Fruit fly (Drosophila melanogaster): ENCODE data around the gene Ugt37A1.

The Ugt37A1 gene

DNA sequence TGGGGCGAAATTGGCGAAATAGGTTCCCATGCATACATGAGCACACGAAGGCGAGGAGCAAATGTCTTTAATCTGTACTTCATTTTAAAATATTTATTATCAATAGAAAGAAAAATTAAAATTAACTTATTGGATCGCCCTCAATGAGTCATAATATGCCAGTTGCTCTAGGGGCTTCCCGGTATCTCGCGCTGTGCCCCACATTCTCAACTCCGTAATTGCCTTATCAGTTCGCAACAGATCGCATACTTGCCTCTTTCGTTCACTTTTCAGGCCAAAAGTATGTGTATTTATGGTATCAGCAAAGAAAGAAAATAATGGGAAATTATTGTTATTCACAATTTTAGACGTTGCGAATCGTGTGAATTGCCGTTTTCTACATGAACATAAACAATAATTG lies 44.3 kb downstream of the Ugt37A1 start:
- no peak for TF ChIP-seq CG11762 (GFP tag; optimal IDR thresholded peaks at IDR 0.05; ENCODE audit: insufficient read depth)
- TF ChIP-seq svp (GFP tag) = peak; percentile 68
- TF ChIP-seq Lpt (GFP tag; optimal IDR thresholded peaks at IDR 0.05) = no peak
- TF ChIP-seq vri (GFP tag; optimal IDR thresholded peaks at IDR 0.05) = no peak
- no peak for TF ChIP-seq Hr4 (GFP tag; optimal IDR thresholded peaks at IDR 0.05)

DNA sequence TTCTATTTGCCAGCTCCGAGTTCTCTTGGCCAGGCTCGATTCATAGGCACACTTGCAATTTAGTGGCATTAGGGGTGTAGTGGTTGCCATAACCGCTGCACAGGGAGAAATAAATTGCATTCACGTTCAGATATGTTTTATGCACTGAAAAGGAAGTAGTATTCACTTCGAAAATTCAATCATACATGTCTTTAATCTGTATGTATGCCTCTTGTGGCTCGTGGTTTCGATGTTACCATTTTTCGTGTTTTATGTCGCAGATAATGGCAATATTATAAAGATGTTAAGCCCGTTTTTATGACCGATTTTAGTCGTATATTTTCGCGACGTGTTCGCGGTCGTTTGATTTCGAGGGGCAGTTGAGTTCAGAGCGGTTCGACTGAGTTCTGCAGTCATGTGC lies 45.3 kb downstream of the Ugt37A1 start:
- TF ChIP-seq CG6276 (GFP tag; optimal IDR thresholded peaks at IDR 0.05) = peak; percentile 49
- no peak for TF ChIP-seq Blimp-1 (GFP tag; optimal IDR thresholded peaks at IDR 0.05)
- TF ChIP-seq fd59A (GFP tag; optimal IDR thresholded peaks at IDR 0.05) = no peak
- no peak for TF ChIP-seq CG11762 (GFP tag; optimal IDR thresholded peaks at IDR 0.05; ENCODE audit: insufficient read depth)
- no peak for TF ChIP-seq ss (GFP tag; optimal IDR thresholded peaks at IDR 0.05)
- TF ChIP-seq CG31627 (GFP tag; optimal IDR thresholded peaks at IDR 0.05) = no peak
- TF ChIP-seq CG3919 (GFP tag; optimal IDR thresholded peaks at IDR 0.05) = no peak
- TF ChIP-seq CG15336 (GFP tag; IDR thresholded peaks at IDR 0.05) = peak; percentile 59; the same call in 1 of the 2 replicates
- peak; percentile 46 for TF ChIP-seq achi (GFP tag; optimal IDR thresholded peaks at IDR 0.05)
- peak; percentile 66; the same call in 2 of the 3 replicates for TF ChIP-seq eg (GFP tag; IDR thresholded peaks at IDR 0.05)
- TF ChIP-seq CG32006 (GFP tag; optimal IDR thresholded peaks at IDR 0.05) = peak; percentile 67
- no peak for TF ChIP-seq Hr39 (GFP tag; optimal IDR thresholded peaks at IDR 0.05)
- peak; percentile 12 for TF ChIP-seq Lpt (GFP tag; optimal IDR thresholded peaks at IDR 0.05)
- no peak for TF ChIP-seq CG1621 (tag; optimal IDR thresholded peaks at IDR 0.05)
- no peak for TF ChIP-seq CG3032 (tag; optimal IDR thresholded peaks at IDR 0.05)
- no peak for TF ChIP-seq CG10669 (GFP tag; optimal IDR thresholded peaks at IDR 0.05)
- TF ChIP-seq Hr38 (GFP tag; optimal IDR thresholded peaks at IDR 0.05) = no peak
- peak; percentile 34 for TF ChIP-seq CG4318 (GFP tag; optimal IDR thresholded peaks at IDR 0.05)
- no peak for TF ChIP-seq CG16779 (tag; optimal IDR thresholded peaks at IDR 0.05)
- TF ChIP-seq Eip75B (GFP tag; optimal IDR thresholded peaks at IDR 0.05) = no peak
- peak; percentile 25 for TF ChIP-seq CG10631 (GFP tag; optimal IDR thresholded peaks at IDR 0.05)
- no peak for TF ChIP-seq esn (GFP tag; optimal IDR thresholded peaks at IDR 0.05)
- no peak for TF ChIP-seq CG6163 (GFP tag; IDR thresholded peaks at IDR 0.05)
- TF ChIP-seq Ets21C (GFP tag; optimal IDR thresholded peaks at IDR 0.05) = no peak
- no peak for TF ChIP-seq Met (GFP tag; optimal IDR thresholded peaks at IDR 0.05)
- TF ChIP-seq acj6 (GFP tag; optimal IDR thresholded peaks at IDR 0.05) = peak; percentile 5
- TF ChIP-seq CG8119 (GFP tag; IDR thresholded peaks at IDR 0.05) = peak; percentile 59
- peak; percentile 19 for TF ChIP-seq Sox14 (GFP tag; optimal IDR thresholded peaks at IDR 0.05)
- peak; percentile 52; the same call in 1 of the 2 replicates for TF ChIP-seq Gug (GFP tag; IDR thresholded peaks at IDR 0.05)
- TF ChIP-seq vri (GFP tag; optimal IDR thresholded peaks at IDR 0.05) = no peak

DNA sequence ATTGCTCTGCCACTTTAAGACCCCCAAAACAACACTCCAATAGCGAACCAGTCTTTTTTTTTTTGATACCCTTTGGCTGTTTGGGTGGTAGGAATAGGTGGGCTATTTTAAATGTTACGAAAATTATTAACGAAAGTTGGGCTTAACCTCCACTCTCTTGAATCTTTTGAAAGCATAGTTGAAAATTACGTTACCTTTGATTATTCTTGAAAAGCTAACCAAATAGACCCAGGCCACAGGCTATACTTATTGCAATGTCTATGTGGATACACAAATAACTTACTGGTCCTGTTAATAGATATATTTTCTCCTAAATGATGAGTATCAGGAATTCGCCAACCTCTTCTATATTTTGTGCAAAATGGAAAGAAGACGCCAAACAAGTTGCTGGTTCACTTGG lies 45.9 kb downstream of the Ugt37A1 start:
- TF ChIP-seq eg (GFP tag; IDR thresholded peaks at IDR 0.05) (peak; percentile 36; the same call in 1 of the 3 replicates), CG6854 (GFP tag; optimal IDR thresholded peaks at IDR 0.05) (no peak), CG11902 (GFP tag; optimal IDR thresholded peaks at IDR 0.05) (no peak), CG8119 (GFP tag; IDR thresholded peaks at IDR 0.05) (peak; percentile 71), Gug (GFP tag; IDR thresholded peaks at IDR 0.05) (0 out of 2 replicates have a peak, but pooled peaks have one; percentile 28), CG15336 (GFP tag; IDR thresholded peaks at IDR 0.05) (peak; percentile 59), CG1621 (tag; optimal IDR thresholded peaks at IDR 0.05) (no peak), lz (GFP tag; optimal IDR thresholded peaks at IDR 0.05) (peak; percentile 7), Met (GFP tag; optimal IDR thresholded peaks at IDR 0.05) (no peak), Hr38 (GFP tag; optimal IDR thresholded peaks at IDR 0.05) (no peak), vri (GFP tag; optimal IDR thresholded peaks at IDR 0.05) (no peak), salr (GFP tag; optimal IDR thresholded peaks at IDR 0.05) (peak in 1 of 2 experiments; percentile 4), acj6 (GFP tag; optimal IDR thresholded peaks at IDR 0.05) (peak; percentile 1), CG34406 (GFP tag; optimal IDR thresholded peaks at IDR 0.05) (no peak), Eip75B (GFP tag; optimal IDR thresholded peaks at IDR 0.05) (no peak), Ets96B (tag; optimal IDR thresholded peaks at IDR 0.05) (no peak), CG4318 (GFP tag; optimal IDR thresholded peaks at IDR 0.05) (no peak), Sox15 (GFP tag; optimal IDR thresholded peaks at IDR 0.05) (no peak), Sox102F (GFP tag; optimal IDR thresholded peaks at IDR 0.05) (no peak), topi (GFP tag; optimal IDR thresholded peaks at IDR 0.05) (peak; percentile 53), dsx (GFP tag; optimal IDR thresholded peaks at IDR 0.05; ENCODE audit: poor library complexity, severe bottlenecking) (no peak), CG11294 (GFP tag; IDR thresholded peaks at IDR 0.05) (no peak), ss (GFP tag; optimal IDR thresholded peaks at IDR 0.05) (no peak), CG10669 (GFP tag; optimal IDR thresholded peaks at IDR 0.05) (no peak), svp (GFP tag) (peak; percentile 71), Sox14 (GFP tag; optimal IDR thresholded peaks at IDR 0.05) (no peak), fd59A (GFP tag; optimal IDR thresholded peaks at IDR 0.05) (no peak), Eip93F (GFP tag; optimal IDR thresholded peaks at IDR 0.05) (no peak), CG16779 (tag; optimal IDR thresholded peaks at IDR 0.05) (no peak), Eip78C (GFP tag) (peak; percentile 86), Smox (GFP tag; optimal IDR thresholded peaks at IDR 0.05) (no peak), Blimp-1 (GFP tag; optimal IDR thresholded peaks at IDR 0.05) (no peak)
